Worm (Caenorhabditis elegans) whole organism, L1 larva: ENCODE results near the gene D2023.3.

Source experiments
- irx-1 ChIP-seq: sonication (generic microtip); optimal IDR thresholded peaks from 2 replicates; lab custom pipeline; 2016; ENCODE audit warnings: missing genetic modification characterization, missing compliant biosample characterization
- nhr-90 ChIP-seq: sonication (generic microtip); optimal IDR thresholded peaks from 2 replicates; lab custom pipeline; 2016; ENCODE audit warnings: mild to moderate bottlenecking, missing genetic modification characterization, missing compliant biosample characterization; ENCODE audit not compliant: poor library complexity

DNA sequence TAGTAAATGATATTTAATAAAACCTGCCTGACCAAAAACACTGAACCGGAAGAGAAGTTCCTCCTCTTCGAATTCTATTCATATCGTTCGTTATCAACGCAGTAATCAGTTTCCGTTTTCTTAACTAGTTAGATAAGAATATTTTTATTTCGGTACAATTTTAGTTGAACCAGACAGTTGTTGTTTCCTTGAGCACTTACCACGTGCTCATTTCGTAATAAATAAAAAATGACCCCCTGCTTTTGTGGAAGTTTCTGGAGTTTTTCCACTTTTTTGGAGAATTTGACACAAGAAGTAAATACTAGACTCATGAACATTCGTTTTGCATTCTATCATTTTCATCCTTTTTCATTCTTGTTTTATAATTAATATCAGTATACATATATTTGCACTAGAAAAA, 41.9 kb upstream of the D2023.3 start:
- TF ChIP-seq irx-1 (tag; lab: Kevin White, UChicago) (no peak), nhr-90 (no peak)
